Fruit fly (Drosophila melanogaster): ENCODE results near the gene lsn.

dm6 chr3R:21867819-21868218 is 2.9 kb downstream of the lsn start, which contains the start of the genes CG6569 and Cby:
- TF ChIP-seq CG10348 (GFP tag; IDR thresholded peaks at IDR 0.05) = no peak
- TF ChIP-seq Snoo (tag; optimal IDR thresholded peaks at IDR 0.05) = no peak
